Worm (Caenorhabditis elegans) whole organism, L2 larva: Measurements from ENCODE around the gene srg-6.

Source experiments
- lsy-2 ChIP-seq, 2 experiments: fragments of 150-350 bp in 1 of 2; sonication (generic microtip) in 1 of 2; optimal IDR thresholded peaks; 2 replicates each; lab custom pipeline; 2014 to 2017; ENCODE audit warnings: missing biosample characterization in 2 of 2, missing genetic modification characterization in 2 of 2
- nhr-11 ChIP-seq: fragments of 150-350 bp; optimal IDR thresholded peaks from 2 replicates; lab custom pipeline; 2014; ENCODE audit warnings: missing biosample characterization, missing genetic modification characterization
- ztf-11 ChIP-seq: sonication (generic microtip); optimal IDR thresholded peaks from 2 replicates; lab custom pipeline; 2017; ENCODE audit warnings: missing biosample characterization, missing genetic modification characterization

DNA sequence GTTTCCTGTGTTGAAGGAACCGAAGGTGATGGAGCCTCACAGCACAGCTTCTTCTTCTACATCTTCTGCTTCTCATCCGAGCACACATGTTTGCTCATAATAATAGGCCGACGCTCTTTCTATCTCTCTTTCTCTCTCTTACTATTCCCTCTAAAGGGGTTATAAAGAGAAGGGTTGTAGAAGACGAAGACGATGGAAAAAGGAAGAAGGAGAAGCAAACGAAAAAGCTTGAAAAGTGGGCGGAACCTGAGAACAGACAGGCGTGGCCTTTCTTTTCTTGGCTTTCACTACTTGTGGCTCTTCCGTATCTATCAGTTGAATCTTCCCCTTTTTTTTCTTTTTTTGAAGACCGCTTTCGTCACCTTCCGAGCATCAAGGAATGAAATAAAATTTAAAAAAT lies 42.0 kb upstream of the srg-6 start:
- TF ChIP-seq ztf-11 (tag; lab: Kevin White, UChicago) (no peak), nhr-11 (no peak), lsy-2 (tag; optimal IDR thresholded peaks at IDR 0.05; lab: Kevin White, UChicago) (peak in 1 of 2 experiments; percentile 8)
